Worm (Caenorhabditis elegans) whole organism, L4 larva: ENCODE results near the gene T24A6.7.
"Not testable (repeated sequence)": the region's sequence is repeated elsewhere in the genome, so short reads cannot be mapped to it uniquely, and the experiment has no call there.

ENCODE experiments used
- F37D6.2 ChIP-seq: sonication (generic microtip); optimal IDR thresholded peaks from 2 replicates; lab custom pipeline; 2016; ENCODE audit warnings: mild to moderate bottlenecking, missing genetic modification characterization, missing compliant biosample characterization
- R02D3.7 ChIP-seq: fragments of 150-350 bp; sonication (generic microtip); optimal IDR thresholded peaks from 3 replicates; lab custom pipeline; 2014; ENCODE audit warnings: missing biosample characterization, missing genetic modification characterization
- Y75B8A.6 ChIP-seq: fragments of 200-800 bp; sonication (Bioruptor generic); IDR thresholded peaks from 2 replicates; pipeline ENCODE4 v1.3.6; 2022; ENCODE audit warnings: missing genetic modification reagents, missing genetic modification characterization, missing compliant biosample characterization
- ZK546.5 ChIP-seq, 2 experiments: sonication (generic microtip); optimal IDR thresholded peaks; 2 replicates each; lab custom pipeline; 2017; ENCODE audit warnings: missing biosample characterization in 2 of 2, missing genetic modification characterization in 2 of 2
- aha-1 ChIP-seq: fragments of 150-350 bp; peaks from one replicate; lab custom pipeline; 2014; ENCODE audit warnings: missing biosample characterization, missing genetic modification characterization
- ama-1 ChIP-seq: fragments of 150-350 bp; optimal IDR thresholded peaks from 2 replicates; lab custom pipeline; 2014; ENCODE audit warnings: inconsistent platforms, mixed read lengths
- ceh-44 ChIP-seq: fragments of 200-800 bp; sonication (Bioruptor generic); IDR thresholded peaks from 2 replicates; pipeline ENCODE4 v1.3.6; 2022; ENCODE audit warnings: missing genetic modification reagents, missing genetic modification characterization, missing compliant biosample characterization
- ceh-82 ChIP-seq: sonication (generic microtip); optimal IDR thresholded peaks from 2 replicates; lab custom pipeline; 2017; ENCODE audit warnings: missing biosample characterization, missing genetic modification characterization
- ces-1 ChIP-seq: fragments of 150-350 bp; sonication (generic microtip); optimal IDR thresholded peaks from 4 replicates; lab custom pipeline; 2014; ENCODE audit warnings: missing biosample characterization, missing genetic modification reagents, missing genetic modification characterization
- dpl-1 ChIP-seq: fragments of 150-350 bp; optimal IDR thresholded peaks from 2 replicates; lab custom pipeline; 2014; ENCODE audit warnings: missing biosample characterization, missing genetic modification reagents, missing genetic modification characterization
- egl-43 ChIP-seq: fragments of 200-800 bp; sonication (Bioruptor generic); IDR thresholded peaks from 2 replicates; pipeline ENCODE4 v1.3.6; 2022; ENCODE audit warnings: missing genetic modification reagents, missing genetic modification characterization, missing compliant biosample characterization
- fos-1 ChIP-seq: fragments of 150-350 bp; optimal IDR thresholded peaks from 2 replicates; lab custom pipeline; 2014; ENCODE audit warnings: missing biosample characterization, missing genetic modification characterization
- lim-7 ChIP-seq: fragments of 200-800 bp; sonication (Bioruptor generic); IDR thresholded peaks from 2 replicates; pipeline ENCODE4 v1.3.6; 2022; ENCODE audit warnings: missing genetic modification characterization, missing compliant biosample characterization
- lin-1 ChIP-seq: fragments of 200-800 bp; sonication (Bioruptor generic); IDR thresholded peaks from 2 replicates; pipeline ENCODE4 v1.3.6; 2022; ENCODE audit warnings: missing genetic modification reagents, missing genetic modification characterization, missing compliant biosample characterization
- lin-13 ChIP-seq: fragments of 150-350 bp; optimal IDR thresholded peaks from 2 replicates; lab custom pipeline; 2014; ENCODE audit warnings: missing biosample characterization, missing genetic modification reagents, missing genetic modification characterization
- madf-5 ChIP-seq, 2 experiments: fragments of 200-800 bp; sonication (Bioruptor generic); IDR thresholded peaks; 2 replicates each; pipeline ENCODE4 v1.3.6; 2022; ENCODE audit warnings: missing compliant biosample characterization in 2 of 2, missing genetic modification characterization in 2 of 2
- madf-9 ChIP-seq: fragments of 200-800 bp; sonication (Bioruptor generic); conservative IDR thresholded peaks from 2 replicates; pipeline ENCODE4 v1.3.6; 2022; ENCODE audit warnings: missing genetic modification reagents, missing genetic modification characterization, missing compliant biosample characterization
- nhr-28 ChIP-seq: fragments of 150-350 bp; optimal IDR thresholded peaks from 2 replicates; lab custom pipeline; 2014; ENCODE audit warnings: missing biosample characterization, missing genetic modification characterization
- nhr-76 ChIP-seq: fragments of 150-350 bp; optimal IDR thresholded peaks from 2 replicates; lab custom pipeline; 2014; ENCODE audit warnings: missing biosample characterization, missing genetic modification characterization
- nhr-77 ChIP-seq: fragments of 150-350 bp; optimal IDR thresholded peaks from 2 replicates; lab custom pipeline; 2014; ENCODE audit warnings: missing biosample characterization, missing genetic modification characterization
- pha-4 ChIP-seq, 2 experiments: fragments of 150-350 bp in 1 of 2; fragments of 200-800 bp in 1 of 2; sonication (Bioruptor generic) in 1 of 2; IDR thresholded peaks in 1 of 2; optimal IDR thresholded peaks in 1 of 2; 2 replicates each; pipeline versions ENCODE4 v1.3.6 to Lab custom; 2014 to 2022; ENCODE audit warnings: missing genetic modification characterization in 2 of 2, missing genetic modification reagents in 2 of 2, missing biosample characterization in 1 of 2, missing compliant biosample characterization in 1 of 2
- php-3 ChIP-seq: fragments of 200-800 bp; sonication (Bioruptor generic); IDR thresholded peaks from 2 replicates; pipeline ENCODE4 v1.3.6; 2022; ENCODE audit warnings: missing genetic modification reagents, missing genetic modification characterization, missing compliant biosample characterization
- pqm-1 ChIP-seq: sonication (generic microtip); optimal IDR thresholded peaks from 2 replicates; lab custom pipeline; 2017; ENCODE audit warnings: missing biosample characterization, missing genetic modification characterization
- saeg-2 ChIP-seq: fragments of 200-800 bp; sonication (Bioruptor generic); IDR thresholded peaks from 2 replicates; pipeline ENCODE4 v1.3.6; 2022; ENCODE audit warnings: missing genetic modification reagents, missing genetic modification characterization, missing compliant biosample characterization
- set-16 ChIP-seq: fragments of 200-800 bp; sonication (Bioruptor generic); IDR thresholded peaks from 2 replicates; pipeline ENCODE4 v1.3.6; 2022; ENCODE audit warnings: missing genetic modification reagents, missing genetic modification characterization, missing compliant biosample characterization
- unc-39 ChIP-seq: sonication (generic microtip); optimal IDR thresholded peaks from 2 replicates; lab custom pipeline; 2017; ENCODE audit warnings: missing biosample characterization, missing genetic modification characterization
- unc-62 ChIP-seq, 3 experiments: fragments of 150-350 bp in 1 of 3; sonication (generic microtip); optimal IDR thresholded peaks in 2 of 3; peaks in 1 of 3; 1 replicate in 1 of 3; 2 replicates in 2 of 3; lab custom pipeline; 2014 to 2017; ENCODE audit warnings: missing biosample characterization in 3 of 3, missing genetic modification characterization in 3 of 3, missing genetic modification reagents in 3 of 3, missing genotype in 1 of 3
- vab-7 ChIP-seq: fragments of 200-800 bp; sonication (Bioruptor generic); IDR thresholded peaks from 2 replicates; pipeline ENCODE4 v1.3.6; 2022; ENCODE audit warnings: missing genetic modification reagents, missing genetic modification characterization, missing compliant biosample characterization
- zfp-2 ChIP-seq: sonication (generic microtip); optimal IDR thresholded peaks from 2 replicates; lab custom pipeline; 2016; ENCODE audit warnings: mild to moderate bottlenecking, missing genetic modification characterization, missing compliant biosample characterization

T24A6.7 gene

ce11 chrV:3552740-3553469 lies 27.8 kb downstream of the T24A6.7 start, which contains the start of gene T24A6.20:
Gene T24A6.20, plus strand, starts transcription at chrV:3553134.
- TF ChIP-seq nhr-28 (tag; lab: Kevin White, UChicago) = peak; percentile 79
- peak; percentile 16 for TF ChIP-seq pqm-1 (tag; lab: Kevin White, UChicago)
- TF ChIP-seq unc-62 (GFP tag; optimal IDR thresholded peaks at IDR 0.05 in 1 of 2; lab: Kevin White, UChicago) = peak in 1 of 2 experiments; percentile 69
- TF ChIP-seq unc-62 (tag; optimal IDR thresholded peaks at IDR 0.05; lab: Kevin White, UChicago) = no peak
- TF ChIP-seq lin-13 (GFP tag; lab: Kevin White, UChicago) = no peak
- no peak for TF ChIP-seq ceh-82 (tag; lab: Kevin White, UChicago)
- TF ChIP-seq ceh-44 (GFP tag; lab: Robert Waterston, UW) = no peak
- TF ChIP-seq aha-1 = no peak
- 0 out of 2 replicates have a peak, but pooled peaks have one; percentile 45 for TF ChIP-seq php-3
- TF ChIP-seq pha-4 (GFP tag; IDR thresholded peaks at IDR 0.05; lab: Robert Waterston, UW) = no peak
- TF ChIP-seq pha-4 (tag; optimal IDR thresholded peaks at IDR 0.05; lab: Kevin White, UChicago) = no peak
- TF ChIP-seq ama-1 = no peak

ce11 chrV:3554869-3555268 lies 29.8 kb downstream of the T24A6.7 start, which contains the start of gene grl-29:
Gene grl-29, minus strand, starts transcription at chrV:3555236.
- no peak for TF ChIP-seq nhr-77
- TF ChIP-seq egl-43 (GFP tag; lab: Robert Waterston, UW) = peak; percentile 70
- no peak for TF ChIP-seq Y75B8A.6 (GFP tag; lab: Robert Waterston, UW)
- no peak for TF ChIP-seq aha-1
- TF ChIP-seq madf-9 = no peak
- TF ChIP-seq set-16 (GFP tag; lab: Robert Waterston, UW) = peak; percentile 88; the same call in 1 of the 2 replicates
- TF ChIP-seq F37D6.2 = no peak
- TF ChIP-seq vab-7 (GFP tag; lab: Robert Waterston, UW) = no peak
- TF ChIP-seq R02D3.7 (tag; lab: Kevin White, UChicago) = no peak
- TF ChIP-seq lin-13 (GFP tag; lab: Kevin White, UChicago) = no peak
- no peak for TF ChIP-seq ZK546.5 (tag; optimal IDR thresholded peaks at IDR 0.05; lab: Kevin White, UChicago)

- TF ChIP-seq dpl-1 (GFP tag; lab: Kevin White, UChicago) = no peak
- no peak for TF ChIP-seq fos-1 (tag; lab: Kevin White, UChicago)
- TF ChIP-seq unc-39 (tag; lab: Kevin White, UChicago) = no peak
- TF ChIP-seq ceh-82 (tag; lab: Kevin White, UChicago) = no peak
- no peak for TF ChIP-seq ces-1 (GFP tag; lab: Kevin White, UChicago)
- TF ChIP-seq set-16 (GFP tag; lab: Robert Waterston, UW) = no peak
Measured at ce11 chrV:3555986-3556385, 30.9 kb downstream of the T24A6.7 start, which contains the start of gene grl-30. Gene grl-30, plus strand, starts transcription at chrV:3556286.

ce11 chrV:3557422-3557821 lies 32.4 kb downstream of the T24A6.7 start, which contains the start of gene grl-31:
Gene grl-31, minus strand, starts transcription at chrV:3557778.
- TF ChIP-seq saeg-2 (GFP tag; lab: Robert Waterston, UW) (no peak), madf-5 (GFP tag; IDR thresholded peaks at IDR 0.05; lab: Robert Waterston, UW) (no peak), zfp-2 (tag; lab: Kevin White, UChicago) (no peak), ZK546.5 (tag; optimal IDR thresholded peaks at IDR 0.05; lab: Kevin White, UChicago) (no peak), set-16 (GFP tag; lab: Robert Waterston, UW) (peak; percentile 51), lim-7 (GFP tag; lab: Robert Waterston, UW) (peak; percentile 21; the same call in 1 of the 2 replicates)
- TF ChIP-seq, all 104 proteins: peak for 2

- not testable (repeated sequence) for TF ChIP-seq lin-1 (GFP tag; lab: Robert Waterston, UW); nhr-76 (tag; lab: Kevin White, UChicago); R02D3.7 (tag; lab: Kevin White, UChicago)
Measured at ce11 chrV:3558744-3559143, 33.7 kb downstream of the T24A6.7 start, which contains the start of gene T24A6.1. Gene T24A6.1, plus strand, starts transcription at chrV:3559044.
